Fruit fly (Drosophila melanogaster) whole organism, embryonic: Measurements from ENCODE around the gene CG44362.

Experiments used
- Awh ChIP-seq: fragments of 200-800 bp; sonication (Bioruptor generic); IDR thresholded peaks from 2 replicates; pipeline ENCODE4, ENCODE4 v1.3.6; 2022; ENCODE audit warnings: missing biosample characterization, missing genetic modification characterization
- CG10462 ChIP-seq: fragments of 200-800 bp; sonication (Bioruptor generic); optimal IDR thresholded peaks from 2 replicates; lab custom pipeline; 2016; ENCODE audit warnings: missing biosample characterization, missing genetic modification characterization
- CG11085 ChIP-seq: fragments of 200-800 bp; sonication (Bioruptor generic); IDR thresholded peaks from 2 replicates; pipeline ENCODE4 v1.3.6; 2022; ENCODE audit warnings: missing biosample characterization, missing genetic modification characterization
- CG11093 ChIP-seq: fragments of 200-800 bp; sonication (Bioruptor generic); IDR thresholded peaks from 3 replicates; pipeline ENCODE4 v1.3.6; 2022; ENCODE audit warnings: missing biosample characterization, missing genetic modification characterization
- CG11695 ChIP-seq: fragments of 200-800 bp; sonication (Bioruptor generic); IDR thresholded peaks from 3 replicates; pipeline ENCODE4 v1.3.6; 2022; ENCODE audit warnings: missing biosample characterization, missing genetic modification characterization
- CG12236 ChIP-seq: fragments of 200-800 bp; sonication (Bioruptor generic); optimal IDR thresholded peaks from 2 replicates; lab custom pipeline; 2016; ENCODE audit warnings: missing biosample characterization, missing genetic modification characterization
- CG12391 ChIP-seq: fragments of 200-800 bp; sonication (Bioruptor generic); optimal IDR thresholded peaks from 3 replicates; lab custom pipeline; 2018; ENCODE audit warnings: missing biosample characterization, mild to moderate bottlenecking, missing genetic modification characterization, moderate library complexity
- CG13287 ChIP-seq: fragments of 200-800 bp; sonication (Bioruptor generic); IDR thresholded peaks from 2 replicates; pipeline ENCODE4 v1.3.6; 2022; ENCODE audit warnings: missing biosample characterization, missing genetic modification characterization; ENCODE audit not compliant: partially characterized antibody
- CG14014 ChIP-seq: fragments of 200-800 bp; sonication (Bioruptor generic); IDR thresholded peaks from 2 replicates; pipeline ENCODE4 v1.3.6; 2022; ENCODE audit warnings: missing biosample characterization, missing genetic modification characterization
- CG1529 ChIP-seq: fragments of 200-800 bp; sonication (Bioruptor generic); optimal IDR thresholded peaks from 3 replicates; lab custom pipeline; 2018; ENCODE audit warnings: missing biosample characterization, missing genetic modification characterization
- CG15601 ChIP-seq: fragments of 200-800 bp; sonication (Bioruptor generic); optimal IDR thresholded peaks from 3 replicates; lab custom pipeline; 2019; ENCODE audit warnings: missing biosample characterization, mild to moderate bottlenecking, missing genetic modification characterization, moderate library complexity
- CG2116 ChIP-seq: fragments of 200-800 bp; sonication (Bioruptor generic); optimal IDR thresholded peaks from 3 replicates; lab custom pipeline; 2018; ENCODE audit warnings: missing biosample characterization, mild to moderate bottlenecking, missing genetic modification characterization
- CG2120 ChIP-seq: fragments of 200-800 bp; sonication (Bioruptor generic); optimal IDR thresholded peaks from 3 replicates; lab custom pipeline; 2016; ENCODE audit warnings: missing biosample characterization, missing genetic modification characterization
- CG30431 ChIP-seq: fragments of 200-800 bp; sonication (Bioruptor generic); optimal IDR thresholded peaks from 2 replicates; lab custom pipeline; 2017; ENCODE audit warnings: missing biosample characterization, missing genetic modification characterization
- CG31224 ChIP-seq: fragments of 200-800 bp; sonication (Bioruptor generic); IDR thresholded peaks from 2 replicates; pipeline ENCODE4 v1.3.6; 2022; ENCODE audit warnings: missing biosample characterization, missing genetic modification characterization
- CG31365 ChIP-seq: fragments of 200-800 bp; sonication (Bioruptor generic); optimal IDR thresholded peaks from 2 replicates; lab custom pipeline; 2018; ENCODE audit warnings: missing biosample characterization, mild to moderate bottlenecking, missing genetic modification characterization
- CG33557 ChIP-seq: fragments of 200-800 bp; sonication (Bioruptor generic); optimal IDR thresholded peaks from 2 replicates; lab custom pipeline; 2019; ENCODE audit warnings: missing biosample characterization, mild to moderate bottlenecking, missing genetic modification characterization, moderate library complexity
- CG7357 ChIP-seq: fragments of 200-800 bp; sonication (Bioruptor generic); IDR thresholded peaks from 3 replicates; pipeline ENCODE4 v1.3.6; 2022; ENCODE audit warnings: missing biosample characterization, missing genetic modification characterization
- CG7786 ChIP-seq: fragments of 200-800 bp; sonication (Bioruptor generic); optimal IDR thresholded peaks from 2 replicates; lab custom pipeline; 2016; ENCODE audit warnings: missing biosample characterization, missing genetic modification characterization
- CG7963 ChIP-seq: fragments of 200-800 bp; sonication (Bioruptor generic); IDR thresholded peaks from 3 replicates; pipeline ENCODE4 v1.3.6; 2022; ENCODE audit warnings: missing biosample characterization, missing genetic modification characterization; ENCODE audit not compliant: partially characterized antibody
- CG8924 ChIP-seq: fragments of 200-800 bp; optimal IDR thresholded peaks from 3 replicates; lab custom pipeline; 2019; ENCODE audit warnings: missing biosample characterization, mild to moderate bottlenecking, missing genetic modification characterization, moderate library complexity
- CG9437 ChIP-seq: fragments of 200-800 bp; sonication (Bioruptor generic); optimal IDR thresholded peaks from 2 replicates; lab custom pipeline; 2018; ENCODE audit warnings: missing biosample characterization, mild to moderate bottlenecking, missing genetic modification characterization
- Deaf1 ChIP-seq: fragments of 200-800 bp; optimal IDR thresholded peaks from 3 replicates; lab custom pipeline; 2019; ENCODE audit warnings: missing biosample characterization, mild to moderate bottlenecking, missing genetic modification characterization, moderate library complexity
- Drgx ChIP-seq: fragments of 200-800 bp; sonication (Bioruptor generic); IDR thresholded peaks from 2 replicates; pipeline ENCODE4 v1.3.6; 2022; ENCODE audit warnings: missing biosample characterization, missing genetic modification characterization
- Fer2 ChIP-seq: fragments of 200-800 bp; sonication (Bioruptor generic); optimal IDR thresholded peaks from 2 replicates; lab custom pipeline; 2018; ENCODE audit warnings: missing biosample characterization, mild to moderate bottlenecking, missing genetic modification characterization, moderate library complexity
- HHEX ChIP-seq: fragments of 200-800 bp; sonication (Bioruptor generic); optimal IDR thresholded peaks from 3 replicates; lab custom pipeline; 2017; ENCODE audit warnings: missing biosample characterization, mild to moderate bottlenecking, missing genetic modification characterization, missing genetic modification reagents
- HLH4C ChIP-seq: fragments of 200-800 bp; sonication (Bioruptor generic); IDR thresholded peaks from 3 replicates; pipeline ENCODE4 v1.3.6; 2022; ENCODE audit warnings: missing biosample characterization, missing genetic modification characterization; ENCODE audit not compliant: partially characterized antibody
- Mrtf ChIP-seq: fragments of 200-800 bp; sonication (Bioruptor generic); IDR thresholded peaks from 3 replicates; pipeline ENCODE4 v1.3.6; 2022; ENCODE audit warnings: missing biosample characterization, missing genetic modification characterization
- Opbp ChIP-seq: fragments of 200-800 bp; sonication (Bioruptor generic); IDR thresholded peaks from 3 replicates; pipeline ENCODE4 v1.3.6; 2022; ENCODE audit warnings: missing biosample characterization, missing genetic modification characterization; ENCODE audit not compliant: partially characterized antibody
- Scr ChIP-seq: fragments of 200-800 bp; sonication (Bioruptor generic); IDR thresholded peaks from 2 replicates; pipeline ENCODE4 v1.3.6; 2022; ENCODE audit warnings: missing biosample characterization, missing genetic modification characterization; ENCODE audit not compliant: partially characterized antibody
- Six4 ChIP-seq: fragments of 200-800 bp; sonication (Bioruptor generic); optimal IDR thresholded peaks from 2 replicates; lab custom pipeline; 2016; ENCODE audit warnings: missing biosample characterization, missing genetic modification characterization
- Trl ChIP-seq, 3 experiments: fragments of >200 bp in 2 of 3; fragments of 200-800 bp in 1 of 3; sonication (Bioruptor generic) in 1 of 3; optimal IDR thresholded peaks; 2 replicates in 1 of 3; 3 replicates in 2 of 3; lab custom pipeline; 2016 to 2017; ENCODE audit warnings: missing biosample characterization in 1 of 3, missing genetic modification characterization in 1 of 3
- Vsx1 ChIP-seq: fragments of 200-800 bp; sonication (Bioruptor generic); optimal IDR thresholded peaks from 2 replicates; lab custom pipeline; 2017; ENCODE audit warnings: missing biosample characterization, mild to moderate bottlenecking, missing genetic modification characterization, missing genetic modification reagents
- Xrp1 ChIP-seq: fragments of 200-800 bp; sonication (Bioruptor generic); IDR thresholded peaks from 2 replicates; pipeline ENCODE4 v1.3.6; 2022; ENCODE audit warnings: missing biosample characterization, missing genetic modification characterization
- aop ChIP-seq: fragments of 200-800 bp; sonication (Bioruptor generic); IDR thresholded peaks from 2 replicates; pipeline ENCODE4 v1.3.6; 2022; ENCODE audit warnings: missing biosample characterization, missing genetic modification characterization
- ash1 ChIP-seq: fragments of 200-800 bp; sonication (Bioruptor generic); optimal IDR thresholded peaks from 2 replicates; lab custom pipeline; 2018; ENCODE audit warnings: missing biosample characterization, mild to moderate bottlenecking, missing genetic modification characterization
- bab2 ChIP-seq: fragments of 200-800 bp; sonication (Bioruptor generic); optimal IDR thresholded peaks from 2 replicates; lab custom pipeline; 2016; ENCODE audit warnings: missing biosample characterization, missing genetic modification characterization
- cad ChIP-seq: fragments of >200 bp; optimal IDR thresholded peaks from 2 replicates; lab custom pipeline; 2017; ENCODE audit warnings: missing biosample characterization, missing genetic modification characterization
- dati ChIP-seq: fragments of 200-800 bp; sonication (Bioruptor generic); IDR thresholded peaks from 2 replicates; pipeline ENCODE4 v1.3.6; 2022; ENCODE audit warnings: missing biosample characterization, missing genetic modification characterization
- gsb ChIP-seq: fragments of 200-800 bp; sonication (Bioruptor generic); IDR thresholded peaks from 2 replicates; pipeline ENCODE4 v1.3.6; 2022; ENCODE audit warnings: missing biosample characterization, missing genetic modification characterization
- hkb ChIP-seq, 2 experiments: fragments of 200-800 bp in 1 of 2; fragments of >200 bp in 1 of 2; sonication (Bioruptor generic) in 1 of 2; IDR thresholded peaks in 1 of 2; optimal IDR thresholded peaks in 1 of 2; 2 replicates each; pipeline versions ENCODE4 v1.3.6 to Lab custom; 2017 to 2022; ENCODE audit warnings: missing biosample characterization in 1 of 2, missing genetic modification characterization in 1 of 2
- inv ChIP-seq: fragments of 200-800 bp; sonication (Bioruptor generic); IDR thresholded peaks from 2 replicates; pipeline ENCODE4 v1.3.6; 2022; ENCODE audit warnings: missing biosample characterization, missing genetic modification characterization; ENCODE audit not compliant: partially characterized antibody
- pho ChIP-seq: fragments of 200-800 bp; sonication (Bioruptor generic); optimal IDR thresholded peaks from 2 replicates; lab custom pipeline; 2016; ENCODE audit warnings: missing biosample characterization, missing genetic modification characterization
- psq ChIP-seq: fragments of 200-800 bp; sonication (Bioruptor generic); optimal IDR thresholded peaks from 2 replicates; lab custom pipeline; 2017; ENCODE audit warnings: missing biosample characterization, missing genetic modification characterization
- salm ChIP-seq: fragments of 200-800 bp; sonication (Bioruptor generic); optimal IDR thresholded peaks from 2 replicates; lab custom pipeline; 2018; ENCODE audit warnings: missing biosample characterization, mild to moderate bottlenecking, missing genetic modification characterization
- trh ChIP-seq: fragments of 200-800 bp; sonication (Bioruptor generic); optimal IDR thresholded peaks from 2 replicates; lab custom pipeline; 2016; ENCODE audit warnings: missing biosample characterization, missing genetic modification characterization
- tx ChIP-seq: fragments of 200-800 bp; sonication (Bioruptor generic); optimal IDR thresholded peaks from 2 replicates; lab custom pipeline; 2016; ENCODE audit warnings: missing biosample characterization, missing genetic modification characterization
- wek ChIP-seq: fragments of 200-800 bp; sonication (Bioruptor generic); optimal IDR thresholded peaks from 3 replicates; lab custom pipeline; 2018; ENCODE audit warnings: missing biosample characterization, mild to moderate bottlenecking, missing genetic modification characterization, moderate library complexity

The CG44362 gene

dm6 chr3L:11348971-11349907 is 48.1 kb upstream of the CG44362 start (continued):
- peak; percentile 53 for TF ChIP-seq trh (GFP tag; lab: Kevin White, UChicago)
- no peak for TF ChIP-seq wek (GFP tag; lab: Kevin White, UChicago)
- TF ChIP-seq dati (GFP tag; lab: Robert Waterston, UW) = peak; percentile 64
- TF ChIP-seq CG12391 (tag; lab: Kevin White, UChicago) = peak; percentile 96
- TF ChIP-seq CG7963 (GFP tag; lab: Robert Waterston, UW) = no peak
- TF ChIP-seq CG7786 (GFP tag; lab: Kevin White, UChicago) = no peak
- TF ChIP-seq bab2 (GFP tag; lab: Kevin White, UChicago) = no peak
- TF ChIP-seq Six4 (GFP tag; lab: Kevin White, UChicago) = peak; percentile 39
- TF ChIP-seq CG11085 (GFP tag; lab: Robert Waterston, UW) = peak; percentile 83
- peak; percentile 76 for TF ChIP-seq CG15601 (tag; lab: Kevin White, UChicago)
- TF ChIP-seq hkb (optimal IDR thresholded peaks at IDR 0.05; lab: Kevin White, UChicago) = no peak
- TF ChIP-seq hkb (GFP tag; IDR thresholded peaks at IDR 0.05; lab: Robert Waterston, UW) = peak; percentile 96
- TF ChIP-seq CG14014 (GFP tag; lab: Robert Waterston, UW) = peak; percentile 93
- peak; percentile 41 for TF ChIP-seq CG2116 (GFP tag; lab: Kevin White, UChicago)
- TF ChIP-seq CG1529 (GFP tag; lab: Kevin White, UChicago) = peak; percentile 73
- TF ChIP-seq CG11695 (GFP tag; lab: Robert Waterston, UW) = peak; percentile 97
- TF ChIP-seq CG11093 (GFP tag; lab: Robert Waterston, UW) = peak; percentile 75; the same call in 1 of the 3 replicates
- peak; percentile 84 for TF ChIP-seq CG7357 (GFP tag; lab: Robert Waterston, UW)
- TF ChIP-seq pho (GFP tag; lab: Kevin White, UChicago) = peak; percentile 33
- no peak for TF ChIP-seq CG12236
- TF ChIP-seq Drgx (GFP tag; lab: Robert Waterston, UW) = peak; percentile 87
- no peak for TF ChIP-seq aop
- TF ChIP-seq salm = peak; percentile 87
- TF ChIP-seq cad (GFP tag; lab: Kevin White, UChicago) = no peak
- peak; percentile 90 for TF ChIP-seq Vsx1 (GFP tag; lab: Kevin White, UChicago)
- TF ChIP-seq CG30431 = peak; percentile 81
- TF ChIP-seq CG9437 = peak; percentile 85
- peak; percentile 85 for TF ChIP-seq Awh (GFP tag; lab: Robert Waterston, UW)
- TF ChIP-seq Deaf1 (tag; lab: Kevin White, UChicago) = peak; percentile 32
- TF ChIP-seq ash1 = no peak
- TF ChIP-seq HLH4C = no peak
- TF ChIP-seq Opbp = no peak
- TF ChIP-seq psq = peak; percentile 48
- TF ChIP-seq CG10462 = peak; percentile 64
- TF ChIP-seq Trl (optimal IDR thresholded peaks at IDR 0.05; lab: Kevin White, UChicago) = no peak
- no peak for TF ChIP-seq Trl (GFP tag; optimal IDR thresholded peaks at IDR 0.05; lab: Kevin White, UChicago)
- no peak for TF ChIP-seq tx (GFP tag; lab: Kevin White, UChicago)
- no peak; the same call in none of the 2 replicates for TF ChIP-seq Scr (GFP tag; lab: Robert Waterston, UW)
- peak; percentile 52 for TF ChIP-seq CG33557 (GFP tag; lab: Kevin White, UChicago)
- peak; percentile 83 for TF ChIP-seq CG31224
- TF ChIP-seq CG13287 (GFP tag; lab: Robert Waterston, UW) = peak; percentile 41; the same call in 1 of the 2 replicates
- peak; percentile 79 for TF ChIP-seq Fer2
- no peak for TF ChIP-seq inv (GFP tag; lab: Robert Waterston, UW)
- peak; percentile 86 for TF ChIP-seq gsb (GFP tag; lab: Robert Waterston, UW)
- TF ChIP-seq HHEX (GFP tag; lab: Kevin White, UChicago) = peak; percentile 85
- TF ChIP-seq Xrp1 (GFP tag; lab: Robert Waterston, UW) = peak; percentile 89
- peak; percentile 82 for TF ChIP-seq Mrtf
- TF ChIP-seq CG8924 (tag; lab: Kevin White, UChicago) = peak; percentile 88
- peak; percentile 56 for TF ChIP-seq CG2120 (GFP tag; lab: Kevin White, UChicago)
- no peak for TF ChIP-seq CG31365 (tag; lab: Kevin White, UChicago)
